Fruit fly (Drosophila melanogaster) whole organism, embryonic: ENCODE measurements around the gene Cdk1.

Experiments used
- Abd-B ChIP-seq: fragments of 200-800 bp; sonication (Bioruptor generic); optimal IDR thresholded peaks from 2 replicates; lab custom pipeline; 2018; ENCODE audit warnings: missing biosample characterization, mild to moderate bottlenecking, missing genetic modification characterization, moderate library complexity
- Ada2b ChIP-seq: fragments of 200-800 bp; sonication (Bioruptor generic); IDR thresholded peaks from 2 replicates; pipeline ENCODE4 v1.3.6; 2022; ENCODE audit warnings: missing biosample characterization, missing genetic modification characterization
- Atf3 ChIP-seq: fragments of 200-800 bp; sonication (Bioruptor generic); optimal IDR thresholded peaks from 3 replicates; lab custom pipeline; 2016; ENCODE audit warnings: missing biosample characterization, missing genetic modification characterization
- B-H1 ChIP-seq: fragments of 200-800 bp; sonication (Bioruptor generic); IDR thresholded peaks from 3 replicates; pipeline ENCODE4 v1.3.6; 2022; ENCODE audit warnings: missing biosample characterization, missing genetic modification characterization
- CG10274 ChIP-seq: fragments of 200-800 bp; sonication (Bioruptor generic); optimal IDR thresholded peaks from 3 replicates; lab custom pipeline; 2017; ENCODE audit warnings: missing biosample characterization, mild to moderate bottlenecking, missing genetic modification characterization
- CG10321 ChIP-seq: fragments of 200-800 bp; sonication (Bioruptor generic); IDR thresholded peaks from 2 replicates; pipeline ENCODE4 v1.3.6; 2022; ENCODE audit warnings: missing biosample characterization, missing genetic modification characterization
- CG12155 ChIP-seq: fragments of 200-800 bp; sonication (Bioruptor generic); optimal IDR thresholded peaks from 3 replicates; lab custom pipeline; 2016; ENCODE audit warnings: missing biosample characterization, missing genetic modification characterization
- CG13123 ChIP-seq: fragments of 200-800 bp; sonication (Bioruptor generic); optimal IDR thresholded peaks from 2 replicates; lab custom pipeline; 2016; ENCODE audit warnings: missing biosample characterization, missing genetic modification characterization
- CG14667 ChIP-seq: fragments of 200-800 bp; sonication (Bioruptor generic); IDR thresholded peaks from 2 replicates; pipeline ENCODE4 v1.3.6; 2022; ENCODE audit warnings: missing biosample characterization, missing genetic modification characterization
- CG14860 ChIP-seq: fragments of 200-800 bp; sonication (Bioruptor generic); IDR thresholded peaks from 3 replicates; pipeline ENCODE4 v1.3.6; 2022; ENCODE audit warnings: missing biosample characterization, missing genetic modification characterization; ENCODE audit not compliant: partially characterized antibody
- CG15269 ChIP-seq: fragments of 200-800 bp; sonication (Bioruptor generic); optimal IDR thresholded peaks from 2 replicates; lab custom pipeline; 2018; ENCODE audit warnings: missing biosample characterization, mild to moderate bottlenecking, missing genetic modification characterization, moderate library complexity
- CG1647 ChIP-seq: fragments of 200-800 bp; sonication (Bioruptor generic); optimal IDR thresholded peaks from 3 replicates; lab custom pipeline; 2016; ENCODE audit warnings: missing biosample characterization, missing genetic modification characterization
- CG16815 ChIP-seq: fragments of 200-800 bp; sonication (Bioruptor generic); optimal IDR thresholded peaks from 3 replicates; lab custom pipeline; 2017; ENCODE audit warnings: missing biosample characterization, mild to moderate bottlenecking, missing genetic modification characterization
- CG17328 ChIP-seq: fragments of 200-800 bp; sonication (Bioruptor generic); IDR thresholded peaks from 2 replicates; pipeline ENCODE4 v1.3.6; 2022; ENCODE audit warnings: missing biosample characterization, missing genetic modification characterization
- CG2889 ChIP-seq: fragments of 200-800 bp; sonication (Bioruptor generic); IDR thresholded peaks from 3 replicates; pipeline ENCODE4 v1.3.6; 2022; ENCODE audit warnings: missing biosample characterization, missing genetic modification characterization
- CG31388 ChIP-seq: fragments of 200-800 bp; sonication (Bioruptor generic); optimal IDR thresholded peaks from 2 replicates; lab custom pipeline; 2016; ENCODE audit warnings: missing biosample characterization, missing genetic modification characterization
- CG3281 ChIP-seq: fragments of 200-800 bp; sonication (Bioruptor generic); optimal IDR thresholded peaks from 3 replicates; lab custom pipeline; 2017; ENCODE audit warnings: missing biosample characterization, mild to moderate bottlenecking, missing genetic modification characterization
- CG34376 ChIP-seq: fragments of 200-800 bp; sonication (Bioruptor generic); optimal IDR thresholded peaks from 2 replicates; lab custom pipeline; 2018; ENCODE audit warnings: missing biosample characterization, mild to moderate bottlenecking, missing genetic modification characterization
- CG4404 ChIP-seq: fragments of 200-800 bp; sonication (Bioruptor generic); IDR thresholded peaks from 2 replicates; pipeline ENCODE4 v1.3.6; 2022; ENCODE audit warnings: missing biosample characterization, missing genetic modification characterization
- CG4707 ChIP-seq: fragments of 200-800 bp; sonication (Bioruptor generic); optimal IDR thresholded peaks from 2 replicates; lab custom pipeline; 2018; ENCODE audit warnings: missing biosample characterization, mild to moderate bottlenecking, missing genetic modification characterization, moderate library complexity
- CG5245 ChIP-seq: fragments of 200-800 bp; sonication (Bioruptor generic); optimal IDR thresholded peaks from 3 replicates; lab custom pipeline; 2016; ENCODE audit warnings: missing biosample characterization, missing genetic modification characterization
- CG6254 ChIP-seq: fragments of 200-800 bp; sonication (Bioruptor generic); optimal IDR thresholded peaks from 3 replicates; lab custom pipeline; 2017; ENCODE audit warnings: mild to moderate bottlenecking, missing biosample characterization, missing genetic modification reagents, missing genetic modification characterization
- CG7745 ChIP-seq: fragments of 200-800 bp; sonication (Bioruptor generic); optimal IDR thresholded peaks from 2 replicates; lab custom pipeline; 2018; ENCODE audit warnings: missing biosample characterization, mild to moderate bottlenecking, missing genetic modification characterization, moderate library complexity
- CG8388 ChIP-seq: fragments of 200-800 bp; sonication (Bioruptor generic); optimal IDR thresholded peaks from 2 replicates; lab custom pipeline; 2019; ENCODE audit warnings: missing biosample characterization, mild to moderate bottlenecking, missing genetic modification characterization, moderate library complexity
- CG8478 ChIP-seq: fragments of >200 bp; optimal IDR thresholded peaks from 2 replicates; lab custom pipeline; 2018
- CG9437 ChIP-seq: fragments of 200-800 bp; sonication (Bioruptor generic); optimal IDR thresholded peaks from 2 replicates; lab custom pipeline; 2018; ENCODE audit warnings: missing biosample characterization, mild to moderate bottlenecking, missing genetic modification characterization
- CHES-1-like ChIP-seq: fragments of 200-800 bp; sonication (Bioruptor generic); optimal IDR thresholded peaks from 2 replicates; lab custom pipeline; 2016; ENCODE audit warnings: missing biosample characterization, missing genetic modification characterization
- Dref ChIP-seq: fragments of 200-800 bp; sonication (Bioruptor generic); IDR thresholded peaks from 2 replicates; pipeline ENCODE4 v1.3.6; 2022; ENCODE audit warnings: missing biosample characterization, missing genetic modification characterization
- Eip74EF ChIP-seq, 2 experiments: fragments of 200-800 bp in 1 of 2; fragments of >200 bp in 1 of 2; sonication (Bioruptor generic) in 1 of 2; optimal IDR thresholded peaks; 2 replicates each; lab custom pipeline; 2017 to 2019; ENCODE audit warnings: missing biosample characterization in 2 of 2, missing genetic modification characterization in 2 of 2, mild to moderate bottlenecking in 1 of 2, moderate library complexity in 1 of 2
- GATAe ChIP-seq: fragments of 200-800 bp; sonication (Bioruptor generic); conservative IDR thresholded peaks from 2 replicates; pipeline ENCODE4 v1.3.6; 2022; ENCODE audit warnings: missing biosample characterization, missing genetic modification characterization
- Lpt ChIP-seq: fragments of >200 bp; optimal IDR thresholded peaks from 2 replicates; lab custom pipeline; 2018; ENCODE audit warnings: missing biosample characterization, missing genetic modification characterization
- Mes4 ChIP-seq: fragments of 200-800 bp; sonication (Bioruptor generic); optimal IDR thresholded peaks from 2 replicates; lab custom pipeline; 2016; ENCODE audit warnings: missing biosample characterization, missing genetic modification characterization
- Rx ChIP-seq: fragments of 200-800 bp; sonication (Bioruptor generic); IDR thresholded peaks from 2 replicates; pipeline ENCODE4 v1.3.6; 2022; ENCODE audit warnings: missing biosample characterization, missing genetic modification characterization
- amos ChIP-seq: fragments of 200-800 bp; sonication (Bioruptor generic); IDR thresholded peaks from 2 replicates; pipeline ENCODE4 v1.3.6; 2022; ENCODE audit warnings: missing biosample characterization, missing genetic modification characterization; ENCODE audit not compliant: partially characterized antibody
- az2 ChIP-seq: fragments of 200-800 bp; sonication (Bioruptor generic); optimal IDR thresholded peaks from 3 replicates; lab custom pipeline; 2016; ENCODE audit warnings: missing biosample characterization, missing genetic modification characterization
- btn ChIP-seq: fragments of 200-800 bp; sonication (Bioruptor generic); optimal IDR thresholded peaks from 2 replicates; lab custom pipeline; 2016; ENCODE audit warnings: missing biosample characterization, missing genetic modification characterization
- da ChIP-seq: fragments of 200-800 bp; sonication (Bioruptor generic); optimal IDR thresholded peaks from 2 replicates; lab custom pipeline; 2016; ENCODE audit warnings: missing biosample characterization, missing genetic modification characterization
- dysf ChIP-seq: fragments of 200-800 bp; sonication (Bioruptor generic); IDR thresholded peaks from 3 replicates; pipeline ENCODE4 v1.3.6; 2022; ENCODE audit warnings: missing biosample characterization, missing genetic modification characterization
- gsb-n ChIP-seq: fragments of 200-800 bp; sonication (Bioruptor generic); optimal IDR thresholded peaks from 3 replicates; lab custom pipeline; 2018; ENCODE audit warnings: missing biosample characterization, mild to moderate bottlenecking, missing genetic modification characterization
- hkb ChIP-seq, 2 experiments: fragments of 200-800 bp in 1 of 2; fragments of >200 bp in 1 of 2; sonication (Bioruptor generic) in 1 of 2; IDR thresholded peaks in 1 of 2; optimal IDR thresholded peaks in 1 of 2; 2 replicates each; pipeline versions ENCODE4 v1.3.6 to Lab custom; 2017 to 2022; ENCODE audit warnings: missing biosample characterization in 1 of 2, missing genetic modification characterization in 1 of 2
- hth ChIP-seq: fragments of >200 bp; optimal IDR thresholded peaks from 2 replicates; lab custom pipeline; 2017; ENCODE audit warnings: inconsistent platforms
- inv ChIP-seq: fragments of 200-800 bp; sonication (Bioruptor generic); IDR thresholded peaks from 2 replicates; pipeline ENCODE4 v1.3.6; 2022; ENCODE audit warnings: missing biosample characterization, missing genetic modification characterization; ENCODE audit not compliant: partially characterized antibody
- lbe ChIP-seq: fragments of 200-800 bp; sonication (Bioruptor generic); optimal IDR thresholded peaks from 2 replicates; lab custom pipeline; 2016; ENCODE audit warnings: missing biosample characterization, mild to moderate bottlenecking, missing genetic modification characterization
- lola ChIP-seq, 3 experiments: fragments of >200 bp in 2 of 3; fragments of 200-800 bp in 1 of 3; sonication (Bioruptor generic) in 1 of 3; optimal IDR thresholded peaks; 2 replicates each; lab custom pipeline; 2017 to 2019; ENCODE audit warnings: missing biosample characterization in 3 of 3, missing genetic modification characterization in 3 of 3, mild to moderate bottlenecking in 1 of 3, moderate library complexity in 1 of 3
- nom ChIP-seq: fragments of 200-800 bp; sonication (Bioruptor generic); optimal IDR thresholded peaks from 2 replicates; lab custom pipeline; 2017; ENCODE audit warnings: missing biosample characterization, missing genetic modification characterization, mild to moderate bottlenecking, moderate library complexity, missing genetic modification reagents
- slbo ChIP-seq: fragments of 200-800 bp; sonication (Bioruptor generic); IDR thresholded peaks from 2 replicates; pipeline ENCODE4 v1.3.6; 2022; ENCODE audit warnings: missing biosample characterization, missing genetic modification characterization
- sna ChIP-seq: fragments of 200-800 bp; sonication (Bioruptor generic); IDR thresholded peaks from 2 replicates; pipeline ENCODE4 v1.3.6; 2022; ENCODE audit warnings: missing biosample characterization, missing genetic modification characterization; ENCODE audit not compliant: partially characterized antibody
- so ChIP-seq: fragments of 200-800 bp; sonication (Bioruptor generic); IDR thresholded peaks from 3 replicates; pipeline ENCODE4 v1.3.6; 2022; ENCODE audit warnings: missing biosample characterization, missing genetic modification characterization
- sob ChIP-seq: fragments of 200-800 bp; sonication (Bioruptor generic); IDR thresholded peaks from 2 replicates; pipeline ENCODE4 v1.3.6; 2022; ENCODE audit warnings: missing biosample characterization, missing genetic modification characterization
- stc ChIP-seq: fragments of 200-800 bp; sonication (Bioruptor generic); IDR thresholded peaks from 2 replicates; pipeline ENCODE4 v1.3.6; 2022; ENCODE audit warnings: missing biosample characterization, missing genetic modification characterization

Cdk1 gene

DNA sequence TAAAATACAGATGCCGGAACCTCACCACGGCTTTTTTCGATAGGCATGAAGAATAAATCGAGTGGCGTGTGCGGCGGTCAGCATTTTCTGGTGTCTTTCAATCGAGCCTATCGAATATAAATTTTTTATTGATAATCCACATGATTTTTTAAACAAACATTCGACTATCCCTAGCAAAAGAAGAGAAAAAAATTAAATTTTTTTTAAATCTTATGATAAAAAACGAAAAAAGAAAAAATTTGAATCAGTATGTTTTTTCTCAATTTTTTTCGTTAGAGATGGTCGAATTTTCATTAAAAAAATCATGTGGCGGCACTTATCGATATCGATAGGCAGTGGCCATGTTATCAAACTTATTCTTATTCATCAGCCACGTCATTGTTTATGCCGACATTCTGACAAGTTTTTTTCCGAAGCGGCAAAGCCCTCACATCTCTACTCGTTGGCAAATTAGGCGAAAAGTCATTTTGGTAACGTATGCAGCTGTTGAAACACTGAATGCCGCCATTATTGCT lies 40.5 kb upstream of the Cdk1 start, which contains the start of the genes SmB and KdelR (continued):
- TF ChIP-seq CG4404 (GFP tag; lab: Robert Waterston, UW) (no peak), CG10274 (GFP tag; lab: Kevin White, UChicago) (no peak), dysf (no peak), lola (GFP tag; optimal IDR thresholded peaks at IDR 0.05; lab: Kevin White, UChicago) (peak in 1 of 3 experiments; percentile 19), Atf3 (GFP tag; lab: Kevin White, UChicago) (peak; percentile 31), hkb (optimal IDR thresholded peaks at IDR 0.05; lab: Kevin White, UChicago) (no peak), hkb (GFP tag; IDR thresholded peaks at IDR 0.05; lab: Robert Waterston, UW) (no peak), slbo (GFP tag; lab: Robert Waterston, UW) (peak; percentile 26; the same call in 1 of the 2 replicates), Mes4 (GFP tag; lab: Kevin White, UChicago) (no peak), btn (GFP tag; lab: Kevin White, UChicago) (no peak), CG34376 (GFP tag; lab: Kevin White, UChicago) (no peak), CG8388 (GFP tag; lab: Kevin White, UChicago) (peak; percentile 21), da (GFP tag; lab: Kevin White, UChicago) (no peak), CG13123 (GFP tag; lab: Kevin White, UChicago) (no peak), Abd-B (GFP tag; lab: Kevin White, UChicago) (no peak), hth (lab: Kevin White, UChicago) (no peak), Rx (no peak), CG14860 (GFP tag; lab: Robert Waterston, UW) (peak; percentile 90), CG7745 (no peak), CG2889 (GFP tag; lab: Robert Waterston, UW) (no peak), az2 (no peak), CG10321 (no peak), inv (GFP tag; lab: Robert Waterston, UW) (peak; percentile 65; the same call in 1 of the 2 replicates), stc (GFP tag; lab: Robert Waterston, UW) (no peak), Eip74EF (GFP tag; optimal IDR thresholded peaks at IDR 0.05; lab: Kevin White, UChicago) (no peak), CG5245 (GFP tag; lab: Kevin White, UChicago) (no peak), sna (GFP tag; lab: Robert Waterston, UW) (peak; percentile 89), CG17328 (GFP tag; lab: Robert Waterston, UW) (no peak), gsb-n (peak; percentile 57), GATAe (GFP tag; lab: Robert Waterston, UW) (no peak), CHES-1-like (GFP tag; lab: Kevin White, UChicago) (peak; percentile 26), CG8478 (lab: Kevin White, UChicago) (no peak), amos (GFP tag; lab: Robert Waterston, UW) (peak; percentile 67; the same call in 1 of the 2 replicates), Lpt (no peak), CG1647 (GFP tag; lab: Kevin White, UChicago) (no peak), CG31388 (no peak), CG3281 (GFP tag; lab: Kevin White, UChicago) (no peak), CG14667 (GFP tag; lab: Robert Waterston, UW) (no peak), CG15269 (tag; lab: Kevin White, UChicago) (no peak), lbe (GFP tag; lab: Kevin White, UChicago) (peak; percentile 67), CG6254 (GFP tag; lab: Kevin White, UChicago) (no peak), sob (no peak), nom (GFP tag; lab: Kevin White, UChicago) (peak; percentile 4), so (GFP tag; lab: Robert Waterston, UW) (no peak), Ada2b (GFP tag; lab: Robert Waterston, UW) (no peak), CG4707 (no peak), Dref (GFP tag; lab: Robert Waterston, UW) (peak; percentile 80), CG16815 (no peak), CG12155 (GFP tag; lab: Kevin White, UChicago) (peak; percentile 52), B-H1 (GFP tag; lab: Robert Waterston, UW) (no peak), CG9437 (no peak)
